Worm (Caenorhabditis elegans): Measurements from ENCODE around the gene srh-214.

Gene srh-214

ce11 chrV:16836100-16836499 is 6.5 kb upstream of the srh-214 start:
- TF ChIP-seq nhr-11 (tag; optimal IDR thresholded peaks at IDR 0.05) = no peak
- TF ChIP-seq nhr-237 (tag; optimal IDR thresholded peaks at IDR 0.05) = no peak
- no peak for TF ChIP-seq ama-1 (optimal IDR thresholded peaks at IDR 0.05)
- TF ChIP-seq nfya-1 (tag; optimal IDR thresholded peaks at IDR 0.05; ENCODE audit: insufficient read depth) = no peak
- no peak for TF ChIP-seq fos-1 (tag; optimal IDR thresholded peaks at IDR 0.05)
- TF ChIP-seq ceh-82 (tag; optimal IDR thresholded peaks at IDR 0.05) = no peak
- no peak for TF ChIP-seq lin-39 (tag; optimal IDR thresholded peaks at IDR 0.05)
- TF ChIP-seq nhr-43 (tag; optimal IDR thresholded peaks at IDR 0.05; ENCODE audit: poor library complexity, severe bottlenecking) = no peak

ce11 chrV:16834989-16835388 is 5.4 kb upstream of the srh-214 start, which contains the start of gene tni-3:
tni-3 (minus strand) TSS chrV:16835128.
- TF ChIP-seq nhr-76 (tag; optimal IDR thresholded peaks at IDR 0.05) (no peak), zag-1 (tag; optimal IDR thresholded peaks at IDR 0.05) (no peak), ceh-28 (tag; optimal IDR thresholded peaks at IDR 0.05) (no peak)

ce11 chrV:16833672-16834071 is 4.1 kb upstream of the srh-214 start:
- no peak for TF ChIP-seq ceh-82 (tag; optimal IDR thresholded peaks at IDR 0.05)
- TF ChIP-seq ztf-11 (tag; optimal IDR thresholded peaks at IDR 0.05) = no peak
- no peak for TF ChIP-seq fkh-2 (tag; optimal IDR thresholded peaks at IDR 0.05)
- TF ChIP-seq nhr-25 (tag; optimal IDR thresholded peaks at IDR 0.05) = no peak
- no peak for TF ChIP-seq fkh-10 (GFP tag; optimal IDR thresholded peaks at IDR 0.05)
- no peak for TF ChIP-seq elt-2 (tag; optimal IDR thresholded peaks at IDR 0.05)

- TF ChIP-seq nhr-43 (tag; optimal IDR thresholded peaks at IDR 0.05; ENCODE audit: poor library complexity, severe bottlenecking) (no peak), snpc-4 (tag; optimal IDR thresholded peaks at IDR 0.05) (no peak), ZK546.5 (tag; optimal IDR thresholded peaks at IDR 0.05) (no peak)
Measured at ce11 chrV:16832865-16833264, 3.3 kb upstream of the srh-214 start, which contains the start of gene phy-3. phy-3 (plus strand) TSS chrV:16833165.

ce11 chrV:16831921-16832320 is 2.4 kb upstream of the srh-214 start, which contains the start of gene srh-215:
srh-215 (minus strand) TSS chrV:16832021.
- TF ChIP-seq eor-1 (tag; optimal IDR thresholded peaks at IDR 0.05) (no peak), pqm-1 (tag; optimal IDR thresholded peaks at IDR 0.05) (no peak), lin-39 (tag; optimal IDR thresholded peaks at IDR 0.05) (no peak), fkh-10 (GFP tag; optimal IDR thresholded peaks at IDR 0.05) (no peak), ceh-9 (tag; optimal IDR thresholded peaks at IDR 0.05) (no peak), nhr-25 (tag; optimal IDR thresholded peaks at IDR 0.05) (no peak), ZK546.5 (tag; optimal IDR thresholded peaks at IDR 0.05) (no peak), elt-1 (tag; optimal IDR thresholded peaks at IDR 0.05) (no peak), fkh-2 (tag; optimal IDR thresholded peaks at IDR 0.05) (no peak), nhr-12 (tag; optimal IDR thresholded peaks at IDR 0.05) (no peak), ceh-16 (tag; optimal IDR thresholded peaks at IDR 0.05) (no peak)

ce11 chrV:16831310-16831709 is 1.8 kb upstream of the srh-214 start:
- TF ChIP-seq nhr-77 (tag; optimal IDR thresholded peaks at IDR 0.05) = no peak
- no peak for TF ChIP-seq skn-1 (tag; optimal IDR thresholded peaks at IDR 0.05)
- TF ChIP-seq nhr-11 (tag; optimal IDR thresholded peaks at IDR 0.05) = no peak
- TF ChIP-seq nhr-25 (tag; optimal IDR thresholded peaks at IDR 0.05) = no peak
- no peak for TF ChIP-seq nhr-23 (tag; optimal IDR thresholded peaks at IDR 0.05)
- no peak for TF ChIP-seq fkh-2 (tag; optimal IDR thresholded peaks at IDR 0.05)
- no peak for TF ChIP-seq elt-1 (tag; optimal IDR thresholded peaks at IDR 0.05)
- TF ChIP-seq snpc-4 (tag; optimal IDR thresholded peaks at IDR 0.05) = no peak
- TF ChIP-seq sea-2 (GFP tag; optimal IDR thresholded peaks at IDR 0.05) = no peak
- no peak for TF ChIP-seq mml-1 (tag; optimal IDR thresholded peaks at IDR 0.05)
- no peak for TF ChIP-seq ama-1 (optimal IDR thresholded peaks at IDR 0.05)
- no peak for TF ChIP-seq nhr-76 (tag; optimal IDR thresholded peaks at IDR 0.05)
- TF ChIP-seq R02D3.7 (tag; optimal IDR thresholded peaks at IDR 0.05) = no peak

ce11 chrV:16827485-16827884 is 2.1 kb downstream of the srh-214 start, which contains the start of gene srh-216:
srh-216 (minus strand) TSS chrV:16827585.
- TF ChIP-seq nhr-77 (tag; optimal IDR thresholded peaks at IDR 0.05) = no peak
- no peak for TF ChIP-seq pqm-1 (tag; optimal IDR thresholded peaks at IDR 0.05)
- no peak for TF ChIP-seq nhr-28 (tag; optimal IDR thresholded peaks at IDR 0.05)
- no peak for TF ChIP-seq egl-27 (tag; optimal IDR thresholded peaks at IDR 0.05)
- TF ChIP-seq elt-1 (tag; optimal IDR thresholded peaks at IDR 0.05) = no peak
- no peak for TF ChIP-seq pha-4 (tag; optimal IDR thresholded peaks at IDR 0.05)
- no peak for TF ChIP-seq fkh-10 (GFP tag; optimal IDR thresholded peaks at IDR 0.05)
- TF ChIP-seq nhr-67 (tag; optimal IDR thresholded peaks at IDR 0.05) = no peak
- TF ChIP-seq unc-62 (GFP tag; optimal IDR thresholded peaks at IDR 0.05) = no peak
- TF ChIP-seq fos-1 (tag; optimal IDR thresholded peaks at IDR 0.05) = no peak
- no peak for TF ChIP-seq nhr-23 (tag; optimal IDR thresholded peaks at IDR 0.05)

All from whole organism, L3 larva.